Fruit fly (Drosophila melanogaster): ENCODE results near the gene CG14718.

The CG14718 gene

DNA sequence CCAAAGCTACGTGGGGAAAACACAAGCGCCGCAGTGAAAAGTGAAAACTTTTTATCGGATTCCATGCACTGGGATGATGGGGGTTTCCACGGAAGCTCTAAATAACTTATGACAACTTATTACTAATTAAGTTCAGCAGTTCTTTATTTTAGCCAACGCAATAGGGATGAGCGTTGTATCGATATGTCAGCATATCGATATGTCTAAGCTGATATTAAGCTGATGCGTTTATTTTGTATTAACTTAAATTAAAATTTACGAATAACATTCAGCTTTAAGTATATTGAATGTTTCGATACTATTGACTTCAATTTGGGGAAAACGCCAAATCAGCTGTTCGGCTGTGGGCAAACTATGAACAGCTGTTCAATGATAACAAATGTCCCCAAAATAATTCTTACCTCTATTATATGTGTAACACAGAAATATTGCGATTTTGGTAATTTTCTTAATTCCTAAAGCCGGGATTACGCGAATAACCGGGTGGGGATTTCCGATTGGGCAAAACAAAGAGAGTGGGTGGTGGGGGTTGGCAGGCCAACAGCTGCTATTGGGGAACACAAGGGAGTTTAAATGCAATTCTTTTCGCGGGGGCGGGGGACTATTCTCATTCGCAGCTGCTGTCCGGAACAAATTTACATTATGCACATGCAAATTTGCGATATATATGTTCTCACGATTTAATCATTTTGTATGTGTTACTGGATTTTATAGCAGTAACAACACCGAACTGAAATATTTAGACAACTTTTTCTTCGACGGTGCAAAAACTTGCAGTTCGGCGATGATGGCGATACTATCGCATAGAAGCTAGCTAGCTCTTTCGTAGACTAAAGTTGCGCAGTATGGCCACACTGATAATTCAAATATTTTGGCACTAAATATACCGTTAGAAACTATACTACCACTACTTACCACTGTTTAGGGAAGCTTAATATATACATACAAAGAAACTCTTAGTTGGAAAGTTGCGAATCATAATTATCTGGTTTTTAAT is 49.2 kb downstream of the CG14718 start, which contains the start of gene CG6923:
Gene CG6923, minus strand, starts transcription at position 733 of the 997 bp plus-strand sequence.
- TF ChIP-seq Sox14 (GFP tag; optimal IDR thresholded peaks at IDR 0.05), result peak; percentile 50
- TF ChIP-seq esn (GFP tag; optimal IDR thresholded peaks at IDR 0.05), result peak; percentile 41
- no peak for TF ChIP-seq Ets96B (tag; optimal IDR thresholded peaks at IDR 0.05)

DNA sequence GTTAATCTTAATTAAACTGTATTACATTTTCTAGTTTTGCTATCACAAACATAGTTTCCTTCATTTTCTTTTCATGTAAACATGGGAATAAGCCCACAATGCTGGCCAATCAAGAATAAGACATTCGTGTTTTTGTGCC is 49.7 kb downstream of the CG14718 start, which contains the start of gene CG43062:
Gene CG43062, plus strand, starts transcription at position 40 of the 139 bp plus-strand sequence.
- no peak for TF ChIP-seq CG1621 (tag; optimal IDR thresholded peaks at IDR 0.05)
- no peak for TF ChIP-seq fd85E (GFP tag; optimal IDR thresholded peaks at IDR 0.05)
- no peak for TF ChIP-seq CG11294 (GFP tag; IDR thresholded peaks at IDR 0.05)
- no peak for TF ChIP-seq CG8319 (GFP tag; optimal IDR thresholded peaks at IDR 0.05)

DNA sequence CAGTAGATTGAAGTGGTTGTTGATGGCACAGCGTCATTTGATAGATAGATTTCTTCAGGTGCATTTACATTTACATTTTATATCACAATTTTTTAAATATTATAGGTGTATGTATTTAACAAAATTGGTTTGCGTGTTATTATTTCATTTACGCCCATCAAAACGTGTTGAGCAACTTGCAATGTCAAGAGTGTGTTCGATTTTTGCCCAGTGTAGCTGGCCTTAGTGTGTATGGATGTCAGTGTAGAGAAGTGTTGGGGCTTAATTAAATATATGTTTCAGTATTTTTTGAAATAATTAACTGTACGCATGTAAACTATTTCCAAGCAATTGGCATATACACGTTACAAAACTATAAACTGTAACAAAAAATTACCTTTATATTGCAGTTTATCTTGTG is 51.3 kb downstream of the CG14718 start:
- TF ChIP-seq svp (GFP tag) (peak; percentile 63), net (GFP tag; optimal IDR thresholded peaks at IDR 0.05) (no peak), CG15336 (GFP tag; IDR thresholded peaks at IDR 0.05) (no peak), Ets21C (GFP tag; optimal IDR thresholded peaks at IDR 0.05) (no peak), Hr4 (GFP tag; optimal IDR thresholded peaks at IDR 0.05) (peak; percentile 37), Eip78C (GFP tag) (peak; percentile 54), CG10631 (GFP tag; optimal IDR thresholded peaks at IDR 0.05) (no peak)

Data from whole organism, prepupa.